Fruit fly (Drosophila melanogaster) whole organism, wandering third instar larva: Measurements from ENCODE around the gene Rbm13.

Experiments
- Abd-B ChIP-seq: fragments of >200 bp; optimal IDR thresholded peaks from 2 replicates; lab custom pipeline; 2017; ENCODE audit warnings: missing biosample characterization, missing genetic modification characterization
- CG32264 ChIP-seq: fragments of 200-800 bp; sonication (Bioruptor generic); optimal IDR thresholded peaks from 2 replicates; lab custom pipeline; 2016; ENCODE audit warnings: missing biosample characterization, missing genetic modification characterization
- CG9705 ChIP-seq: fragments of 200-800 bp; sonication (Bioruptor generic); optimal IDR thresholded peaks from 2 replicates; lab custom pipeline; 2018; ENCODE audit warnings: missing biosample characterization, mild to moderate bottlenecking, missing genetic modification characterization
- CrebA ChIP-seq: fragments of 200-800 bp; sonication (Bioruptor generic); optimal IDR thresholded peaks from 2 replicates; lab custom pipeline; 2016; ENCODE audit warnings: missing biosample characterization, mild to moderate bottlenecking, missing genetic modification characterization, borderline replicate concordance
- Dfd ChIP-seq: fragments of >200 bp; optimal IDR thresholded peaks from 2 replicates; lab custom pipeline; 2017; ENCODE audit warnings: missing biosample characterization, missing genetic modification characterization
- Dif ChIP-seq: fragments of 200-275, 200-300 bp; sonication (Bioruptor generic); optimal IDR thresholded peaks from 2 replicates; lab custom pipeline; 2018; ENCODE audit warnings: missing biosample characterization, missing genetic modification characterization; ENCODE audit not compliant: partially characterized antibody
- GATAd ChIP-seq: sonication (Bioruptor generic); optimal IDR thresholded peaks from 2 replicates; lab custom pipeline; 2016; ENCODE audit warnings: missing biosample characterization, missing genetic modification characterization
- HLH106 ChIP-seq: fragments of 200-800 bp; optimal IDR thresholded peaks from 3 replicates; lab custom pipeline; 2019; ENCODE audit warnings: missing biosample characterization, mild to moderate bottlenecking, missing genetic modification characterization, moderate library complexity
- Hnf4 ChIP-seq: fragments of 200-800 bp; sonication (Bioruptor generic); optimal IDR thresholded peaks from 2 replicates; lab custom pipeline; 2016; ENCODE audit warnings: missing biosample characterization, mild to moderate bottlenecking, missing genetic modification characterization
- Hr78 ChIP-seq: fragments of >200 bp; optimal IDR thresholded peaks from 2 replicates; lab custom pipeline; 2017; ENCODE audit warnings: missing biosample characterization, missing genetic modification characterization
- Hr83 ChIP-seq: fragments of 200-300 bp; sonication (Bioruptor generic); optimal IDR thresholded peaks from 2 replicates; lab custom pipeline; 2016; ENCODE audit warnings: missing biosample characterization, mild to moderate bottlenecking, missing genetic modification characterization, moderate library complexity; ENCODE audit not compliant: poor library complexity, severe bottlenecking
- Jra ChIP-seq: sonication (Bioruptor generic); optimal IDR thresholded peaks from 2 replicates; lab custom pipeline; 2016; ENCODE audit warnings: missing biosample characterization, missing genetic modification characterization
- Mio ChIP-seq: sonication (Bioruptor generic); optimal IDR thresholded peaks from 2 replicates; lab custom pipeline; 2016; ENCODE audit warnings: missing biosample characterization, missing genetic modification characterization
- Myc ChIP-seq: fragments of >200 bp; optimal IDR thresholded peaks from 2 replicates; lab custom pipeline; 2017
- N ChIP-seq: fragments of >200 bp; optimal IDR thresholded peaks from 2 replicates; lab custom pipeline; 2018; ENCODE audit warnings: missing biosample characterization, missing external identifiers, missing genetic modification characterization
- OdsH ChIP-seq: fragments of 200-800 bp; sonication (Bioruptor generic); optimal IDR thresholded peaks from 2 replicates; lab custom pipeline; 2016; ENCODE audit warnings: missing biosample characterization, mild to moderate bottlenecking, missing genetic modification characterization
- Rel ChIP-seq, 2 experiments: fragments of 200-800 bp; sonication (Bioruptor generic) in 1 of 2; optimal IDR thresholded peaks; 2 replicates in 1 of 2; 3 replicates in 1 of 2; lab custom pipeline; 2016 to 2019; ENCODE audit warnings: mild to moderate bottlenecking in 2 of 2, missing biosample characterization in 2 of 2, missing genetic modification characterization in 2 of 2, moderate library complexity in 1 of 2
- Sp1 ChIP-seq: fragments of 200-800 bp; sonication (Bioruptor generic); optimal IDR thresholded peaks from 3 replicates; lab custom pipeline; 2019; ENCODE audit warnings: missing biosample characterization, mild to moderate bottlenecking, missing genetic modification characterization, moderate library complexity
- Vsx2 ChIP-seq: fragments of 200-300, 225-300 bp; sonication (Bioruptor generic); optimal IDR thresholded peaks from 2 replicates; lab custom pipeline; 2018; ENCODE audit warnings: missing biosample characterization, missing genetic modification characterization; ENCODE audit not compliant: partially characterized antibody
- br ChIP-seq: fragments of 200-800 bp; sonication (Bioruptor generic); optimal IDR thresholded peaks from 2 replicates; lab custom pipeline; 2016; ENCODE audit warnings: missing biosample characterization, missing genetic modification characterization
- brk ChIP-seq: fragments of 200-800 bp; sonication (Bioruptor generic); optimal IDR thresholded peaks from 2 replicates; lab custom pipeline; 2016; ENCODE audit warnings: missing biosample characterization, mild to moderate bottlenecking, missing genetic modification characterization
- dl ChIP-seq, 2 experiments: fragments of 175-275, 200-275 bp in 1 of 2; fragments of 200-275 bp in 1 of 2; sonication (Bioruptor generic); optimal IDR thresholded peaks; lab custom pipeline; 2018; ENCODE audit warnings: mild to moderate bottlenecking in 2 of 2, missing biosample characterization in 2 of 2, missing genetic modification characterization in 2 of 2, moderate library complexity in 2 of 2; ENCODE audit not compliant: partially characterized antibody in 2 of 2, insufficient read depth in 1 of 2
- dmrt93B ChIP-seq: fragments of 200-800 bp; sonication (Bioruptor generic); optimal IDR thresholded peaks from 2 replicates; lab custom pipeline; 2018; ENCODE audit warnings: missing biosample characterization, mild to moderate bottlenecking, missing genetic modification characterization
- dsf ChIP-seq: sonication (Bioruptor generic); optimal IDR thresholded peaks from 2 replicates; lab custom pipeline; 2016; ENCODE audit warnings: missing biosample characterization, missing genetic modification characterization, borderline replicate concordance
- ey ChIP-seq: fragments of 200-800 bp; sonication (Bioruptor generic); optimal IDR thresholded peaks from 2 replicates; lab custom pipeline; 2016; ENCODE audit warnings: missing biosample characterization, missing genetic modification characterization
- foxo ChIP-seq, 2 experiments: fragments of 200-800 bp; sonication (Bioruptor generic); optimal IDR thresholded peaks; 2 replicates in 1 of 2; 3 replicates in 1 of 2; lab custom pipeline; 2016 to 2017; ENCODE audit warnings: missing biosample characterization in 2 of 2, missing genetic modification characterization in 2 of 2
- fru ChIP-seq: fragments of 200-800 bp; sonication (Bioruptor generic); optimal IDR thresholded peaks from 3 replicates; lab custom pipeline; 2016; ENCODE audit warnings: missing biosample characterization, mild to moderate bottlenecking, missing genetic modification characterization
- h ChIP-seq: fragments of 200-800 bp; sonication (Bioruptor generic); optimal IDR thresholded peaks from 3 replicates; lab custom pipeline; 2016; ENCODE audit warnings: missing biosample characterization, mild to moderate bottlenecking, missing genetic modification characterization
- jim ChIP-seq: fragments of 175-275, 200-325 bp; sonication (Bioruptor generic); optimal IDR thresholded peaks from 2 replicates; lab custom pipeline; 2016; ENCODE audit warnings: missing biosample characterization, mild to moderate bottlenecking, missing genetic modification characterization
- lola ChIP-seq: fragments of >200 bp; optimal IDR thresholded peaks from 2 replicates; lab custom pipeline; 2017; ENCODE audit warnings: missing biosample characterization, missing genetic modification characterization
- pan ChIP-seq: fragments of >200 bp; optimal IDR thresholded peaks from 2 replicates; lab custom pipeline; 2017
- psq ChIP-seq: fragments of 200-800 bp; sonication (Bioruptor generic); optimal IDR thresholded peaks from 3 replicates; lab custom pipeline; 2017; ENCODE audit warnings: missing biosample characterization, mild to moderate bottlenecking, missing genetic modification characterization, moderate library complexity
- rgr ChIP-seq: fragments of 200-800 bp; sonication (Bioruptor generic); optimal IDR thresholded peaks from 3 replicates; lab custom pipeline; 2016; ENCODE audit warnings: missing biosample characterization, mild to moderate bottlenecking, missing genetic modification characterization
- sage ChIP-seq: fragments of 200-800 bp; sonication (Bioruptor generic); optimal IDR thresholded peaks from 2 replicates; lab custom pipeline; 2016; ENCODE audit warnings: missing biosample characterization, mild to moderate bottlenecking, missing genetic modification characterization
- sv ChIP-seq: fragments of 200-800 bp; sonication (Bioruptor generic); optimal IDR thresholded peaks from 3 replicates; lab custom pipeline; 2016; ENCODE audit warnings: missing biosample characterization, missing genetic modification characterization
- tai ChIP-seq: sonication (Bioruptor generic); optimal IDR thresholded peaks from 2 replicates; lab custom pipeline; 2016; ENCODE audit warnings: missing biosample characterization, missing genetic modification characterization
- usp ChIP-seq: fragments of >200 bp; optimal IDR thresholded peaks from 2 replicates; lab custom pipeline; 2017; ENCODE audit warnings: missing biosample characterization, missing genetic modification characterization
- woc ChIP-seq: sonication (Bioruptor generic); optimal IDR thresholded peaks from 2 replicates; lab custom pipeline; 2016; ENCODE audit warnings: missing biosample characterization, mild to moderate bottlenecking, missing genetic modification characterization

The Rbm13 gene

DNA sequence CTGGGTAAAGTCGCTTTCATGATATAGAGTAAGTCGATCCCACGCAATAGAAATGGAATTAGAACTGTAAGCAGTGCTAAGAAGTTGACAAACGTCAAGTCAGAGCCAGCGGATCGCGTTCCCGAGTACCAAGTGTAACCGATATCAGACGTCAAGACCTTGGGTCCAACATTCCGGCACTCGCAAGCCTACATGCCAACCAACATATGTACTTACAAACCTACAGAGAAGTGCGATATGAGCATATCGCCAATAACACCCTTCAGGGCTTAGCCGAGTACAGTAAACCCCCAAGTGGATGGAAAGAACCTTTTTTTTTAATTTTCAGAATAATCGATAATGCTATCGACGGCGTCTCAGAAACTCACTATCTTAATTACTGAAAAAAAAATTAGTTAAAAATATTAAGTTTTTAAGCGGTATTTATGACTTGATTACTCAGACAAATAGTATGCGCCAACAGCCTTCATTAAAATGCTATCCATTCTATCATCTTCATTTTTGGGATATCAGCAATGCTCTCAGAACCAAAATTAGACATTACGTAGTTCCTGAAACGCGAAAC, 9.0 kb upstream of the Rbm13 start (continued):
- peak; percentile 28 for TF ChIP-seq h
- TF ChIP-seq tai (GFP tag; lab: Kevin White, UChicago), result no peak
- TF ChIP-seq Rel (GFP tag; optimal IDR thresholded peaks at IDR 0.05; lab: Kevin White, UChicago), result no peak
- TF ChIP-seq Rel (tag; optimal IDR thresholded peaks at IDR 0.05; lab: Kevin White, UChicago), result no peak
- TF ChIP-seq Myc (lab: Kevin White, UChicago), result no peak
- no peak for TF ChIP-seq CG9705

DNA sequence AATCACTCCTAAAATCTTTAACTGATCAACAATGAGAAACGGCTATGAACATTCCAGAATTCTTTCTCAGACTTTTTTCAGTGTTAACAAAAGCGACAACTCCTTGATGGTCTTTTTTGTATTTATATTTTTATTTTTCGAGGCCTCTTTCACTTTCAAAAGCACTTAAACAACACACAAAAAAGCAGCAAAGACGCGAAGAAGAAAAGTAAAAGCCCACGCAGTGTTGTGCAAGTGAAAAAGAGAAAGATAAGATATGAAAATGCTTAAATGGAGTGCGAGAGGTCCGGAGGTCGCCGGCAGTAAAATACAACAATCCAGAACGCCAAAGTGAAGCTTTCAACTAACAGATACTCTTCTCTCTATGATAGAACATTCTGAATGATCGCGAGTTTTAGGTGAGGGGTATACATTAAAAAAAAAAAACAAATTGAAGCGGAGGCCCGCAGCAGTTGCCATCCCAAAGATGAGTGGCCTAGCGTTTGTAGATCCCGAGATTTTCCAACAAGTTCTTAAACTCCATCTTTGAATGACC, 8.1 kb upstream of the Rbm13 start:
- TF ChIP-seq dsf, result no peak
- TF ChIP-seq Rel (GFP tag; optimal IDR thresholded peaks at IDR 0.05; lab: Kevin White, UChicago), result no peak
- TF ChIP-seq Rel (tag; optimal IDR thresholded peaks at IDR 0.05; lab: Kevin White, UChicago), result peak; percentile 13

DNA sequence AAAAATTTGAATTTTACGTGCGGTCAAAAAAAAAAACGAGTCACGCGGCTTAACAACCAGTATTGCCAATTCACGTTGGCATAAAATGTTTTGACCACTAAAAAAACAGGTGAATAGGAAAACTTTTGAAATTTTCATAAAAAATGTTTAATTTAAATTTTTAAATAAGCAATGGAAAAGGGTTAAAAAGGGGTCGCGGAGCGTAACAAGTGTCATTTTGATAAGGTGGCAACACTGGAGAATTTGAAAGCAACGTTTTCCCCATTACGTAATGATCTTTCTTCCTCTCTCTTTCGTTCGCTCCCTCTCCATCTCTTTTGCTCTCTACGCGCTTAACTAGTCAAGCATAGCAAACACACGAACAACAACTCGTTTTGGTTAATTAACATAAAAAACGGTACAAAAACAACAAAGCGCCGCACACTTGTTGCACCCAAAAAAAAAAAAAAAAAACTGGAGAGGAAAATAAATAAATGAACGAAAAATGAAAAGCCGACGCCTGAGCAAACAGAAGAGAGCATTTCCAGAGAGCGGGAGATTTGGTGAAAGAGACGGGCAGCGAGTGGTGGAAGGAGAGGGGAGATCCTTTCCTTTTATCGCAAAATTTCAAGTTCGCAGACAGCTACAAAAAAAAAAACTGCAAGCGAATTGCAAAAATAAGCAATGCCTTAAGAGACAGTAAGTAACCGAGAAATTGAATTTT, 7.0 kb upstream of the Rbm13 start:
- TF ChIP-seq Vsx2 (GFP tag; lab: Kevin White, UChicago) (peak; percentile 51), Hnf4 (GFP tag; lab: Kevin White, UChicago) (peak; percentile 72), usp (GFP tag; lab: Kevin White, UChicago) (no peak), psq (peak; percentile 67), br (peak; percentile 83), Hr78 (no peak), rgr (GFP tag; lab: Kevin White, UChicago) (peak; percentile 84), fru (GFP tag; lab: Kevin White, UChicago) (peak; percentile 81), foxo (GFP tag; optimal IDR thresholded peaks at IDR 0.05; lab: Kevin White, UChicago) (peak; percentile 17 to 83), tai (GFP tag; lab: Kevin White, UChicago) (peak; percentile 13), HLH106 (peak; percentile 75), Sp1 (GFP tag; lab: Kevin White, UChicago) (peak; percentile 74), Dfd (GFP tag; lab: Kevin White, UChicago) (no peak), Jra (GFP tag; lab: Kevin White, UChicago) (peak; percentile 49), CrebA (peak; percentile 31), sv (GFP tag; lab: Kevin White, UChicago) (peak; percentile 80), CG32264 (GFP tag; lab: Kevin White, UChicago) (peak; percentile 61), Mio (GFP tag; lab: Kevin White, UChicago) (no peak), jim (GFP tag; lab: Kevin White, UChicago) (peak; percentile 85), Dif (GFP tag; lab: Kevin White, UChicago) (peak; percentile 30), Rel (GFP tag; optimal IDR thresholded peaks at IDR 0.05; lab: Kevin White, UChicago) (no peak), Rel (tag; optimal IDR thresholded peaks at IDR 0.05; lab: Kevin White, UChicago) (peak; percentile 36), dmrt93B (peak; percentile 52), N (GFP tag; lab: Kevin White, UChicago) (no peak), sage (GFP tag; lab: Kevin White, UChicago) (peak; percentile 67), woc (peak; percentile 32), Abd-B (GFP tag; lab: Kevin White, UChicago) (no peak), OdsH (GFP tag; lab: Kevin White, UChicago) (peak; percentile 79), dl (GFP tag; optimal IDR thresholded peaks at IDR 0.05; lab: Kevin White, UChicago; ENCODE audit: insufficient read depth in 1 of 2, partially characterized antibody in 2 of 2) (peak in 1 of 2 experiments; percentile 60), dsf (no peak), brk (GFP tag; lab: Kevin White, UChicago) (peak; percentile 44), Myc (lab: Kevin White, UChicago) (no peak), h (peak; percentile 84), ey (peak; percentile 79), GATAd (GFP tag; lab: Kevin White, UChicago) (no peak), pan (lab: Kevin White, UChicago) (no peak), Hr83 (GFP tag; lab: Kevin White, UChicago) (no peak), lola (no peak), CG9705 (peak; percentile 11)
